Worm (Caenorhabditis elegans) whole organism, L2 larva: ENCODE data around the gene sru-27.

Source experiments
- C34F6.9 ChIP-seq: fragments of 150-350 bp; optimal IDR thresholded peaks from 2 replicates; lab custom pipeline; 2014; ENCODE audit warnings: missing biosample characterization, missing genetic modification characterization
- F13H6.1 ChIP-seq: sonication (generic microtip); optimal IDR thresholded peaks from 2 replicates; lab custom pipeline; 2016; ENCODE audit warnings: missing genetic modification characterization, missing compliant biosample characterization
- R02D3.7 ChIP-seq: fragments of 150-350 bp; optimal IDR thresholded peaks from 2 replicates; lab custom pipeline; 2014; ENCODE audit warnings: missing biosample characterization, missing genetic modification characterization
- Y55F3AM.14 ChIP-seq: fragments of 200-800 bp; sonication (Bioruptor generic); optimal IDR thresholded peaks from 2 replicates; lab custom pipeline; 2018; ENCODE audit warnings: mild to moderate bottlenecking, missing genetic modification characterization, missing compliant biosample characterization
- ZK546.5 ChIP-seq: sonication (generic microtip); optimal IDR thresholded peaks from 2 replicates; lab custom pipeline; 2017; ENCODE audit warnings: missing biosample characterization, missing genetic modification characterization
- ama-1 ChIP-seq: fragments of 150-350 bp; optimal IDR thresholded peaks from 2 replicates; lab custom pipeline; 2018; ENCODE audit warnings: inconsistent platforms
- blmp-1 ChIP-seq: sonication (generic microtip); optimal IDR thresholded peaks from 2 replicates; lab custom pipeline; 2017; ENCODE audit warnings: missing genetic modification characterization, mild to moderate bottlenecking, missing compliant biosample characterization, antibody characterized with exemption, moderate library complexity; ENCODE audit not compliant: insufficient read depth
- ceh-16 ChIP-seq: fragments of 150-350 bp; optimal IDR thresholded peaks from 2 replicates; lab custom pipeline; 2014; ENCODE audit warnings: missing biosample characterization, missing genetic modification characterization
- ceh-82 ChIP-seq: fragments of 150-350 bp; optimal IDR thresholded peaks from 2 replicates; lab custom pipeline; 2014; ENCODE audit warnings: missing biosample characterization, missing genetic modification characterization
- dmd-4 ChIP-seq: sonication (generic microtip); optimal IDR thresholded peaks from 2 replicates; lab custom pipeline; 2017; ENCODE audit warnings: missing biosample characterization, missing genetic modification characterization
- egl-27 ChIP-seq: sonication (generic microtip); optimal IDR thresholded peaks from 3 replicates; lab custom pipeline; 2017; ENCODE audit warnings: missing biosample characterization, missing genetic modification reagents, missing genetic modification characterization
- elt-1 ChIP-seq: fragments of 150-350 bp; optimal IDR thresholded peaks from 2 replicates; lab custom pipeline; 2014; ENCODE audit warnings: missing biosample characterization, missing genetic modification characterization
- elt-3 ChIP-seq: sonication (generic microtip); optimal IDR thresholded peaks from 2 replicates; lab custom pipeline; 2017; ENCODE audit warnings: missing biosample characterization, missing genetic modification characterization
- fos-1 ChIP-seq: fragments of 150-350 bp; optimal IDR thresholded peaks from 2 replicates; lab custom pipeline; 2014; ENCODE audit warnings: missing biosample characterization, missing genetic modification characterization
- gmeb-1 ChIP-seq: fragments of 150-350 bp; optimal IDR thresholded peaks from 2 replicates; lab custom pipeline; 2014; ENCODE audit warnings: missing biosample characterization, missing genetic modification characterization
- lin-11 ChIP-seq: fragments of 150-350 bp; sonication (generic microtip); optimal IDR thresholded peaks from 2 replicates; lab custom pipeline; 2014; ENCODE audit warnings: missing biosample characterization, missing genetic modification characterization, inconsistent platforms, mixed read lengths
- lin-13 ChIP-seq: fragments of 150-350 bp; optimal IDR thresholded peaks from 2 replicates; lab custom pipeline; 2014; ENCODE audit warnings: missing biosample characterization, missing genetic modification reagents, missing genetic modification characterization
- lsy-2 ChIP-seq, 2 experiments: fragments of 150-350 bp in 1 of 2; sonication (generic microtip) in 1 of 2; optimal IDR thresholded peaks; 2 replicates each; lab custom pipeline; 2014 to 2017; ENCODE audit warnings: missing biosample characterization in 2 of 2, missing genetic modification characterization in 2 of 2
- mab-5 ChIP-seq: fragments of 150-350 bp; optimal IDR thresholded peaks from 2 replicates; lab custom pipeline; 2014; ENCODE audit warnings: missing biosample characterization, missing genetic modification characterization
- nhr-10 ChIP-seq: sonication (generic microtip); optimal IDR thresholded peaks from 2 replicates; lab custom pipeline; 2017; ENCODE audit warnings: missing biosample characterization, missing genetic modification characterization
- nhr-11 ChIP-seq: fragments of 150-350 bp; optimal IDR thresholded peaks from 2 replicates; lab custom pipeline; 2014; ENCODE audit warnings: missing biosample characterization, missing genetic modification characterization
- nhr-12 ChIP-seq: fragments of 150-350 bp; optimal IDR thresholded peaks from 2 replicates; lab custom pipeline; 2014; ENCODE audit warnings: missing biosample characterization, missing genetic modification characterization
- nhr-129 ChIP-seq: fragments of 150-350 bp; optimal IDR thresholded peaks from 2 replicates; lab custom pipeline; 2014; ENCODE audit warnings: missing biosample characterization, missing genetic modification characterization
- nhr-21 ChIP-seq: fragments of 150-350 bp; optimal IDR thresholded peaks from 2 replicates; lab custom pipeline; 2014; ENCODE audit warnings: missing biosample characterization, missing genetic modification characterization
- nhr-23 ChIP-seq: fragments of 150-350 bp; optimal IDR thresholded peaks from 2 replicates; lab custom pipeline; 2014; ENCODE audit warnings: missing biosample characterization, missing genetic modification reagents, missing genetic modification characterization
- nhr-237 ChIP-seq: fragments of 150-350 bp; optimal IDR thresholded peaks from 2 replicates; lab custom pipeline; 2014; ENCODE audit warnings: missing biosample characterization, missing genetic modification characterization
- nhr-6 ChIP-seq: fragments of 150-350 bp; optimal IDR thresholded peaks from 2 replicates; lab custom pipeline; 2014; ENCODE audit warnings: missing biosample characterization, missing genetic modification characterization
- sem-4 ChIP-seq: fragments of 150-350 bp; optimal IDR thresholded peaks from 2 replicates; lab custom pipeline; 2014; ENCODE audit warnings: missing biosample characterization, missing genetic modification reagents, missing genetic modification characterization
- skn-1 ChIP-seq: sonication (generic microtip); optimal IDR thresholded peaks from 2 replicates; lab custom pipeline; 2017; ENCODE audit warnings: missing biosample characterization, missing genetic modification characterization
- sma-3 ChIP-seq: sonication (generic microtip); optimal IDR thresholded peaks from 2 replicates; lab custom pipeline; 2016; ENCODE audit warnings: missing genetic modification reagents, missing genetic modification characterization, missing compliant biosample characterization
- sma-9 ChIP-seq, 2 experiments: fragments of 150-350 bp in 1 of 2; sonication (generic microtip) in 1 of 2; optimal IDR thresholded peaks; 2 replicates each; lab custom pipeline; 2014 to 2016; ENCODE audit warnings: missing genetic modification characterization in 2 of 2, mild to moderate bottlenecking in 1 of 2, missing biosample characterization in 1 of 2, missing compliant biosample characterization in 1 of 2, missing genetic modification reagents in 1 of 2, moderate library complexity in 1 of 2
- snpc-4 ChIP-seq: fragments of 150-350 bp; optimal IDR thresholded peaks from 2 replicates; lab custom pipeline; 2014; ENCODE audit warnings: missing biosample characterization, missing genetic modification characterization
- unc-55 ChIP-seq: fragments of 150-350 bp; sonication (generic microtip); optimal IDR thresholded peaks from 3 replicates; lab custom pipeline; 2014; ENCODE audit warnings: missing biosample characterization, missing genetic modification reagents, missing genetic modification characterization
- unc-62 ChIP-seq: fragments of 150-350 bp; optimal IDR thresholded peaks from 2 replicates; lab custom pipeline; 2014; ENCODE audit warnings: missing biosample characterization, missing genetic modification reagents, missing genetic modification characterization
- zag-1 ChIP-seq: fragments of 150-350 bp; optimal IDR thresholded peaks from 2 replicates; lab custom pipeline; 2014; ENCODE audit warnings: missing biosample characterization, missing genetic modification characterization
- ztf-4 ChIP-seq: fragments of 150-350 bp; optimal IDR thresholded peaks from 2 replicates; lab custom pipeline; 2014; ENCODE audit warnings: missing biosample characterization, missing genetic modification characterization

sru-27 gene

DNA sequence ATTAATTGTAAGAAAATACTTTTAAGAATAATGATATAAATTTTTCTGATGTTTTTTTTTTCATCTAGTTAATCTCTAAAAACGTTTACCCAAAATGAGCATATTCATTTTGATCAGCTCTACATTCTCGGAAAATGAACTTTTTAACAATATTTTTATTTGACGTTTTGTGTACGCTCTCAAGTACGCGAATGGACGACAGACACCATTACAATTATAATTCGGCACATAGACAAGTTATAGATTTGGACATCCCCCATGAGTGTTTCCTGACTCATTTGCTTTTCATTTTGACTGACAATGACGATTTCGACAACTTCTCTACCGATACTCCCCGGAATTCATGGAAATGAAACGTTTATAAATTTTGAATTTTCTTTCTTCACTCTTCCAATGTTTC is at the start of gene sru-27:
Gene sru-27, plus strand, starts transcription at position 301 of the 400 bp plus-strand sequence.
- TF ChIP-seq ztf-4 (tag; lab: Kevin White, UChicago) (no peak), egl-27 (no peak), nhr-10 (tag; lab: Kevin White, UChicago) (no peak), sem-4 (no peak), ZK546.5 (tag; lab: Kevin White, UChicago) (no peak), ama-1 (lab: Kevin White, UChicago) (no peak), C34F6.9 (no peak), R02D3.7 (no peak), nhr-23 (no peak), nhr-21 (tag; lab: Kevin White, UChicago) (no peak), ceh-16 (tag; lab: Kevin White, UChicago) (no peak), lsy-2 (tag; optimal IDR thresholded peaks at IDR 0.05; lab: Kevin White, UChicago) (no peak)

DNA sequence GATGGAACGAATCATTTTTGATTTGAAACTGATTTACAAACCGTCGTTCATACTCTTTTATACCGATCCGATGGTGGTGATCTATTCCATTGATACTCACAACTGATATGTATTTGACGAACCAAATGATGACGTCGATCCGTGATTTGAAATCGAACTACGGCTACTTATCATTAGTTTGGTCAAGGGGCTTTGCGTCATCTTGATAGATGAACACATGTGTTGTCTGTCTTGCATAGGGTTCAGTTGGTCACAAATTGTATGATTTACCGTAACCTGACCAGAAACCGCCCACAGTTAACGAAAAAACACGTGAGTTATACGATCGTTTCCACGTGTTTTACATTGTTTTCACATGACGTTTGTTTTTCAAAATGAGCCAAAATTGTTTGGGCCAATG is 49.1 kb upstream of the sru-27 start, which contains the start of gene cnc-2:
Gene cnc-2, minus strand, starts transcription at position 24 of the 400 bp plus-strand sequence.
- no peak for TF ChIP-seq elt-3 (tag; lab: Kevin White, UChicago)
- no peak for TF ChIP-seq unc-62 (GFP tag; lab: Kevin White, UChicago)
- TF ChIP-seq sem-4: no peak
- no peak for TF ChIP-seq nhr-237
- TF ChIP-seq fos-1: no peak
- TF ChIP-seq gmeb-1: no peak
- peak; percentile 9 for TF ChIP-seq nhr-21 (tag; lab: Kevin White, UChicago)
- TF ChIP-seq nhr-129 (tag; lab: Kevin White, UChicago): no peak
- no peak for TF ChIP-seq nhr-11 (tag; lab: Kevin White, UChicago)
- TF ChIP-seq ceh-82: no peak
- TF ChIP-seq sma-3: peak; percentile 52
- TF ChIP-seq lin-13 (GFP tag; lab: Kevin White, UChicago): no peak
- no peak for TF ChIP-seq ceh-16 (tag; lab: Kevin White, UChicago)
- TF ChIP-seq Y55F3AM.14: no peak

DNA sequence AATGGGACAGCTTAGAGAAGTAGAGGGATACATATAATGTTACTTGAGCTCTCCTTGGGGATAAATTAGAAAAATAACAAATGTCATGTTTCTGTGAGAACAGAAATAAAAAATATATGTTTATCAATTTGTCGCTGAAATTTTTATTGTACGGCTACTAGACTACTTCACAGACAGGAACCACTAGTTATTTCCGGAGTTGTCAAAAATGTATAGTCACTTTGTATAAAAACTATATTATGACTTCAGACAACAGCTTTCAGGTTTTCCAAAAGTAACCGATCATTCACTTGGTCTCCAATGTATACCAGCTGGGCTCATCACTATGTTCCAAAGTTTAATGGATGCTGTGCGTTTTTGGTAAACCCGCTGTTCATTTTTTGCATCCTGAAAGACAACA is 47.9 kb upstream of the sru-27 start, which contains the start of gene srj-23:
Gene srj-23, plus strand, starts transcription at position 301 of the 400 bp plus-strand sequence.
- no peak for TF ChIP-seq R02D3.7
- no peak for TF ChIP-seq snpc-4 (tag; lab: Kevin White, UChicago)
- no peak for TF ChIP-seq lin-11 (tag; lab: Kevin White, UChicago)
- TF ChIP-seq Y55F3AM.14: no peak
- no peak for TF ChIP-seq lsy-2 (tag; optimal IDR thresholded peaks at IDR 0.05; lab: Kevin White, UChicago)

DNA sequence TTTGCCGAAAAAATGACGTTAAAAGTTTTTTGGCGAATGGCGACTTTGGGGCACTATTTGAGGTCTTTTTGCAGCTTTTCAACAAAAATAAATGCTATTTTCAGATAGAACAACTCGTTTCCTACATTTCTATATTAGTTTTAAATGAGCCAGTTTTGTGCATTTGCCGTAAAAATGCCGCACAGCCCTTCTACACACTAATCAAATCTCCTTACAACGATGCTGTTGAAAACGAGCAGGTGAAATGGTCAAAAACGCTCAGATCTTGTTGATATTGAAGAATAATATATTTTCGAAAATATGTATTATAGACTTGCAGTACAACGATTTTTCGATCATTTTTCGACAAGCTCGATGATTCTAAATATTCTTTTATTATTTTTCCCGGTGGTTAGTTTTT is 44.5 kb upstream of the sru-27 start, which contains the start of gene chil-14:
Gene chil-14, plus strand, starts transcription at position 301 of the 400 bp plus-strand sequence.
- TF ChIP-seq ztf-4 (tag; lab: Kevin White, UChicago): no peak
- no peak for TF ChIP-seq sma-3
- TF ChIP-seq zag-1 (tag; lab: Kevin White, UChicago): no peak
- TF ChIP-seq sma-9 (GFP tag; optimal IDR thresholded peaks at IDR 0.05; lab: Kevin White, UChicago): no peak
- no peak for TF ChIP-seq sma-9 (tag; optimal IDR thresholded peaks at IDR 0.05; lab: Kevin White, UChicago)
- TF ChIP-seq nhr-237: no peak
- no peak for TF ChIP-seq nhr-12 (tag; lab: Kevin White, UChicago)
- TF ChIP-seq nhr-6: no peak
- TF ChIP-seq elt-1 (tag; lab: Kevin White, UChicago): no peak
- TF ChIP-seq ceh-16 (tag; lab: Kevin White, UChicago): no peak
- TF ChIP-seq lin-13 (GFP tag; lab: Kevin White, UChicago): no peak
- no peak for TF ChIP-seq ama-1 (lab: Kevin White, UChicago)
- no peak for TF ChIP-seq unc-55 (GFP tag; lab: Kevin White, UChicago)
- TF ChIP-seq nhr-21 (tag; lab: Kevin White, UChicago): no peak
- no peak for TF ChIP-seq blmp-1 (tag; lab: Kevin White, UChicago)
- no peak for TF ChIP-seq F13H6.1 (tag; lab: Kevin White, UChicago)
- TF ChIP-seq fos-1: no peak
- no peak for TF ChIP-seq skn-1
- TF ChIP-seq ceh-82: no peak
- no peak for TF ChIP-seq mab-5 (tag; lab: Kevin White, UChicago)

DNA sequence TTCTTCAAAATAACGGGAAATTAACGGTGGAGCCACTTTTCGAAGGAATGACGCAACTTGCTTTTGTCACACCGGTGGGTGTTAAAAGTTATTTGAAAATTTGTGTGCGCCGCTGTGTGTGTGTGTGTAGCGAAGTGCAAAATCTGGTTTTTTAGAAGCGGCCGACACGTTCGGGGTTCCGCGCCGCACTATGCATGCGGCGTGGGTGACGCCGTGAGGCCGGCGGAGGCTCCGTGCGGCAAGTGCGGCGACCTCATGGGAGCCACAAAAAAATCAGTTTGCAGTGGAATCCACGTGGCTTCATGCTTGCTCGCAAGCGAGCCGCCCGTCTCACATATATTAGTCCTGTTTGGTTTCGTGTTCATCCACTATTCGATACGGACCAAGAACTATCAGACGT is 44.0 kb upstream of the sru-27 start:
- TF ChIP-seq F13H6.1 (tag; lab: Kevin White, UChicago) (no peak), lsy-2 (tag; optimal IDR thresholded peaks at IDR 0.05; lab: Kevin White, UChicago) (no peak), ZK546.5 (tag; lab: Kevin White, UChicago) (no peak), dmd-4 (tag; lab: Kevin White, UChicago) (no peak), sma-9 (GFP tag; optimal IDR thresholded peaks at IDR 0.05; lab: Kevin White, UChicago) (no peak), sma-9 (tag; optimal IDR thresholded peaks at IDR 0.05; lab: Kevin White, UChicago) (no peak), nhr-21 (tag; lab: Kevin White, UChicago) (no peak)
